Worm (Caenorhabditis elegans) whole organism, L2 larva: Measurements from ENCODE around the gene T09F5.10.

Source experiments
- alr-1 ChIP-seq: fragments of 150-350 bp; optimal IDR thresholded peaks from 2 replicates; lab custom pipeline; 2014; ENCODE audit warnings: missing biosample characterization, missing genetic modification characterization
- aly-2 ChIP-seq: fragments of 150-350 bp; optimal IDR thresholded peaks from 2 replicates; lab custom pipeline; 2014; ENCODE audit warnings: missing biosample characterization, missing genetic modification characterization
- ama-1 ChIP-seq: fragments of 150-350 bp; optimal IDR thresholded peaks from 2 replicates; lab custom pipeline; 2018; ENCODE audit warnings: inconsistent platforms
- ceh-16 ChIP-seq: fragments of 150-350 bp; optimal IDR thresholded peaks from 2 replicates; lab custom pipeline; 2014; ENCODE audit warnings: missing biosample characterization, missing genetic modification characterization
- lin-13 ChIP-seq: fragments of 150-350 bp; optimal IDR thresholded peaks from 2 replicates; lab custom pipeline; 2014; ENCODE audit warnings: missing biosample characterization, missing genetic modification reagents, missing genetic modification characterization
- skn-1 ChIP-seq: sonication (generic microtip); optimal IDR thresholded peaks from 2 replicates; lab custom pipeline; 2017; ENCODE audit warnings: missing biosample characterization, missing genetic modification characterization

ce11 chrV:15189567-15189966, 9.7 kb downstream of the T09F5.10 start, which contains the start of gene cyn-3:
- peak; percentile 59 for TF ChIP-seq ceh-16 (tag; lab: Kevin White, UChicago)
- TF ChIP-seq skn-1 (tag; lab: Kevin White, UChicago): no peak
- TF ChIP-seq lin-13 (GFP tag; lab: Kevin White, UChicago): peak; percentile 93
- peak; percentile 85 for TF ChIP-seq ama-1 (lab: Kevin White, UChicago)
- no peak for TF ChIP-seq aly-2
- TF ChIP-seq alr-1 (tag; lab: Kevin White, UChicago): no peak
